Worm (Caenorhabditis elegans): ENCODE data around the gene K05F1.8.
"Not testable (repeated sequence)": the region's sequence is repeated elsewhere in the genome, so short reads cannot be mapped to it uniquely, and the experiment has no call there.

K05F1.8 gene

ce11 chrII:5772547-5773142, 26.8 kb downstream of the K05F1.8 start (continued):
- TF ChIP-seq fkh-2 (tag; optimal IDR thresholded peaks at IDR 0.05) (no peak), sea-2 (GFP tag; optimal IDR thresholded peaks at IDR 0.05) (no peak), nfya-1 (tag; optimal IDR thresholded peaks at IDR 0.05; ENCODE audit: insufficient read depth) (peak; percentile 16), lsy-12 (tag; optimal IDR thresholded peaks at IDR 0.05) (no peak), nhr-25 (tag; optimal IDR thresholded peaks at IDR 0.05) (no peak), snpc-4 (tag; optimal IDR thresholded peaks at IDR 0.05) (peak; percentile 19), R02D3.7 (tag; optimal IDR thresholded peaks at IDR 0.05) (no peak), ztf-4 (tag; optimal IDR thresholded peaks at IDR 0.05) (no peak), pha-4 (tag; optimal IDR thresholded peaks at IDR 0.05) (peak; percentile 32), aly-2 (tag; optimal IDR thresholded peaks at IDR 0.05) (no peak), ama-1 (optimal IDR thresholded peaks at IDR 0.05) (no peak), elt-3 (tag; optimal IDR thresholded peaks at IDR 0.05) (peak in 1 of 3 experiments; percentile 1), elt-1 (tag; optimal IDR thresholded peaks at IDR 0.05) (no peak), lin-15B (tag; optimal IDR thresholded peaks at IDR 0.05) (no peak), unc-39 (tag; optimal IDR thresholded peaks at IDR 0.05) (no peak), nhr-237 (tag; optimal IDR thresholded peaks at IDR 0.05) (no peak), hmg-11 (tag; optimal IDR thresholded peaks at IDR 0.05) (peak; percentile 85), tbx-2 (tag; optimal IDR thresholded peaks at IDR 0.05) (no peak), ceh-82 (tag; optimal IDR thresholded peaks at IDR 0.05) (no peak), elt-2 (tag; optimal IDR thresholded peaks at IDR 0.05) (peak; percentile 46), ZK546.5 (tag; optimal IDR thresholded peaks at IDR 0.05) (no peak), nhr-23 (tag; optimal IDR thresholded peaks at IDR 0.05) (no peak), fos-1 (tag; optimal IDR thresholded peaks at IDR 0.05) (no peak), fkh-10 (GFP tag; optimal IDR thresholded peaks at IDR 0.05) (no peak), mdl-1 (tag; optimal IDR thresholded peaks at IDR 0.05) (no peak), zag-1 (tag; optimal IDR thresholded peaks at IDR 0.05) (no peak)

DNA sequence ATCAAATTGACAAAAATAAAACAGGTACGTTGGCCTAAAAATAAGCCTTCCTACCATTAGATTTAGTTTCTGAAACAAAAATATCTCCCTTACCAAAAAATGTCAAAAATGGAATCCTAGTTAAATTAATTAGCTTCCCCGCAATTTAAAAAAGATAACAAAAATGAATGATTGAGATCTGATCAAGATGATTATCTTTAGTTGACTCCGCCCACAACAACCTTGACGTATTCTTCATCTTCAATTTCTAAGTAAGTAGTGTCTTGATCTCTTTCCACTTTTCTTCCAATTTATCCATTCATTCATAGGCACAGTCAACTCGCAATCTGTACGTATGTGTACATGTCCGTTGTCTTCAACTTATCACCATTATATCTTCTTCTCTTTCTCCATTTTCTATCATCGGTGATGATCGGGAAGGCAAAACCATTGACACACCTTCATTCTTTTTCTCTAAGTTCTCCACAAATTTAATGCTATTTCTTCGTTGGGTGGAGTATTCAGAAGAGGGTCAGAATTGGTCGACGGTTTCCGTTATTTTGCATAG, 31.1 kb downstream of the K05F1.8 start:
- TF ChIP-seq tbx-2 (tag; optimal IDR thresholded peaks at IDR 0.05) (no peak), nhr-76 (tag; optimal IDR thresholded peaks at IDR 0.05) (no peak), nhr-23 (tag; optimal IDR thresholded peaks at IDR 0.05) (peak; percentile 29), elt-1 (tag; optimal IDR thresholded peaks at IDR 0.05) (peak; percentile 91), elt-3 (tag; optimal IDR thresholded peaks at IDR 0.05) (peak in 1 of 3 experiments; percentile 15)

DNA sequence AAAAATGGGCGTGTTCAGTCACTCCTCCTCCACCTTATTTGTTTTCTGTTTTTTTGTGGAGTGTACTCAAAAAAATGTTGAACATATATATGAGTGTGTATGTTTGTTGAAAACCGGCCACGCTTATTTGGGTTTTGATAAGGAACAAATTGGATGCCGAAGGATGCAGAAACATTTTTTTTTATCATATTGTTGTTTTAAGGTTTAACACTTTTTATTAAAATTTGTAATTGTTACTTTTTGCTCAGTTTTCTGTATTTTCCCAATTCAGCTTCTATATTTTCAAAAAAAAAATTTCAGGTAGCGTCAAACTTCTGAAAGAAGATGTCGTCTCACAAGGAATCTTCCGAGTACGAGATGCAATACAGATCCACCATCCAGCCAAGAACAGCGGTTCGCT, 34.1 kb downstream of the K05F1.8 start, which contains the start of gene ifb-1:
ifb-1 (plus strand) TSS at position 301 of the 400 bp plus-strand sequence.
- no peak for TF ChIP-seq ceh-16 (tag; optimal IDR thresholded peaks at IDR 0.05)
- TF ChIP-seq jun-1 (tag; optimal IDR thresholded peaks at IDR 0.05) = no peak
- TF ChIP-seq fkh-10 (GFP tag; optimal IDR thresholded peaks at IDR 0.05) = no peak
- TF ChIP-seq elt-3 (tag; optimal IDR thresholded peaks at IDR 0.05) = no peak
- TF ChIP-seq R02D3.7 (tag; optimal IDR thresholded peaks at IDR 0.05) = no peak
- TF ChIP-seq nhr-12 (tag; optimal IDR thresholded peaks at IDR 0.05) = no peak
- TF ChIP-seq skn-1 (tag; optimal IDR thresholded peaks at IDR 0.05) = no peak

- TF ChIP-seq lin-39, pha-4, lin-15B (tag; optimal IDR thresholded peaks at IDR 0.05): not testable (repeated sequence)
These were observed 41.8 kb downstream of the K05F1.8 start, which contains the start of the genes F10C1.3 and F10C1.23 for ce11 chrII:5757656-5758055. F10C1.3 (minus strand) TSS chrII:5757756. F10C1.23 (plus strand) TSS chrII:5758040.

- TF ChIP-seq elt-2 (tag; optimal IDR thresholded peaks at IDR 0.05) (peak; percentile 31), mdl-1 (tag; optimal IDR thresholded peaks at IDR 0.05) (no peak)
These were observed 45.3 kb downstream of the K05F1.8 start, which contains the start of gene F10C1.8 for ce11 chrII:5754168-5754567. F10C1.8 (plus strand) TSS chrII:5754468.

ce11 chrII:5751353-5751752, 48.1 kb downstream of the K05F1.8 start:
- TF ChIP-seq pha-4 (tag; optimal IDR thresholded peaks at IDR 0.05) (peak; percentile 39), nhr-23 (tag; optimal IDR thresholded peaks at IDR 0.05) (no peak), nfya-1 (tag; optimal IDR thresholded peaks at IDR 0.05; ENCODE audit: insufficient read depth) (no peak), fos-1 (tag; optimal IDR thresholded peaks at IDR 0.05) (no peak), ztf-4 (tag; optimal IDR thresholded peaks at IDR 0.05) (no peak), skn-1 (tag; optimal IDR thresholded peaks at IDR 0.05) (no peak), R02D3.7 (tag; optimal IDR thresholded peaks at IDR 0.05) (no peak), lin-15B (tag; optimal IDR thresholded peaks at IDR 0.05) (no peak), nhr-28 (tag; optimal IDR thresholded peaks at IDR 0.05) (no peak), elt-1 (tag; optimal IDR thresholded peaks at IDR 0.05) (no peak), daf-12 (tag; optimal IDR thresholded peaks at IDR 0.05) (no peak), elt-3 (tag; optimal IDR thresholded peaks at IDR 0.05) (no peak), mml-1 (tag; optimal IDR thresholded peaks at IDR 0.05) (no peak), elt-2 (tag; optimal IDR thresholded peaks at IDR 0.05) (peak; percentile 97), hmg-11 (tag; optimal IDR thresholded peaks at IDR 0.05) (no peak), ztf-11 (tag; optimal IDR thresholded peaks at IDR 0.05) (no peak), lsy-12 (tag; optimal IDR thresholded peaks at IDR 0.05) (no peak), pqm-1 (tag; optimal IDR thresholded peaks at IDR 0.05) (peak; percentile 92), zag-1 (tag; optimal IDR thresholded peaks at IDR 0.05) (no peak), fkh-2 (tag; optimal IDR thresholded peaks at IDR 0.05) (no peak), egl-27 (tag; optimal IDR thresholded peaks at IDR 0.05) (no peak), nhr-11 (tag; optimal IDR thresholded peaks at IDR 0.05) (no peak)

Measured in whole organism, L3 larva.